Worm (Caenorhabditis elegans) whole organism, late embryonic: ENCODE measurements around the gene clc-28.

Source experiments
- ets-4 ChIP-seq: sonication (generic microtip); optimal IDR thresholded peaks from 2 replicates; lab custom pipeline; 2016; ENCODE audit warnings: missing genetic modification characterization, missing compliant biosample characterization
- pqm-1 ChIP-seq: sonication (generic microtip); optimal IDR thresholded peaks from 2 replicates; lab custom pipeline; 2016; ENCODE audit warnings: missing genetic modification characterization, missing compliant biosample characterization

DNA sequence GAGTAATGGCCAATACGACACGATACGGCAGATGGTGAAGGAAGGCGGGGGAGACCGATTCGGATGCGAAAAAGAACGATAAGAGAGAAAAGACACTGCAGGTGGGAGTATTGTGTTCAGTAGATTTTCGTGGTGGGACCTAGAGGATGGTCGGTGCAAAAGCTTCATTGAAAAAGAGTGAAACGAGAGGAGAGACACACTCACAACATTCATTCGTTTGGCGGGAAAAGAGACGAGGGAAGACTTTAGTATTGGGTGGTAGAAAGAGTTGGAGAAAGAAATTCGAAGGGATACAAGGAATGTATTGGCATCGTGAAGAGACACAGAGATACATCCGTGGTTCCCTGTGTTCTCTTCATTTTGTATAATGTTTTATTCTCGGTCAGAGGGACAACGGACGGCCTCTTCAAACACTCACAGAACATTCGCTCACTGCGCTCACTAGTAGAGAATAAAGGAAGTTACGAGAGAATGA lies 17.2 kb upstream of the clc-28 start:
- TF ChIP-seq pqm-1 (no peak), ets-4 (tag; lab: Kevin White, UChicago) (no peak)
